Worm (Caenorhabditis elegans): ENCODE data around the gene twk-35.

DNA sequence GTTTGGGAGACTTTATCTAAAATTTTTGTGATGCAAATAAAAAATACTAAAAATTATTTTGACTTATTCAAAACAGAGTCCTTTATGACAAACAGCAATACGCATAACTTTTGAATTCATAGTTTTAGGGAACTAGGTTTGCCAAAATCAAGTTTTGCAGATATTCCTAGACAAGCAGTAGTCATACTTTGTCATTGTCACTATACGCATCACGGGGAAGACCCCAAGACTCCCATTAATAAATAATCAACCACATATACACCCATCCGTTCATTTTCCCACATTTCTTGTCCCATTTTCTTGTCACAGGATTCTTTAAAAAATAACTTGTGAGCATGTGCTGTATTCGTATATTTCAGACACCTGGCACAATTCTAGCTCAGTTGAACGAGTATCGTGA, 48.4 kb upstream of the twk-35 start, which contains the start of gene Y44A6D.7:
- no peak for TF ChIP-seq tbx-37 (GFP tag; conservative IDR thresholded peaks at IDR 0.05)
- TF ChIP-seq aly-1 (tag; optimal IDR thresholded peaks at IDR 0.05) = no peak

Measured in whole organism, early embryonic.